Worm (Caenorhabditis elegans) whole organism, young adult: ENCODE data around the gene K08D12.4.

Experiments used
- D2030.7 ChIP-seq: fragments of 200-800 bp; sonication (Bioruptor generic); IDR thresholded peaks from 2 replicates; pipeline ENCODE4 v1.3.6; 2022; ENCODE audit warnings: missing genetic modification reagents, missing genetic modification characterization, missing compliant biosample characterization
- F22D6.2 ChIP-seq: sonication (generic microtip); optimal IDR thresholded peaks from 2 replicates; lab custom pipeline; 2016; ENCODE audit warnings: mild to moderate bottlenecking, missing genetic modification characterization, missing compliant biosample characterization
- F57C9.4 ChIP-seq: sonication (generic microtip); optimal IDR thresholded peaks from 2 replicates; lab custom pipeline; 2017; ENCODE audit warnings: mild to moderate bottlenecking, missing genetic modification characterization, missing compliant biosample characterization
- K11D2.4 ChIP-seq: fragments of 200-800 bp; sonication (Bioruptor generic); IDR thresholded peaks from 2 replicates; pipeline ENCODE4 v1.3.6; 2022; ENCODE audit warnings: missing genetic modification reagents, missing genetic modification characterization, missing compliant biosample characterization
- Y53G8AR.9 ChIP-seq: fragments of 200-800 bp; sonication (Bioruptor generic); conservative IDR thresholded peaks from 2 replicates; pipeline ENCODE4 v1.3.6; 2022; ENCODE audit warnings: missing genetic modification reagents, missing genetic modification characterization, missing compliant biosample characterization
- ZK185.1 ChIP-seq: sonication (generic microtip); optimal IDR thresholded peaks from 2 replicates; lab custom pipeline; 2016; ENCODE audit warnings: mild to moderate bottlenecking, missing genetic modification characterization, missing compliant biosample characterization; ENCODE audit not compliant: poor library complexity, severe bottlenecking
- akir-1 ChIP-seq: fragments of 200-800 bp; sonication (Bioruptor generic); optimal IDR thresholded peaks from 2 replicates; lab custom pipeline; 2018; ENCODE audit warnings: mild to moderate bottlenecking, missing genetic modification characterization, moderate library complexity, missing compliant biosample characterization
- aptf-3 ChIP-seq: fragments of 200-800 bp; sonication (Bioruptor generic); IDR thresholded peaks from 2 replicates; pipeline ENCODE4 v1.3.6; 2022; ENCODE audit warnings: missing genetic modification characterization, missing compliant biosample characterization
- attf-5 ChIP-seq: fragments of 200-800 bp; sonication (Bioruptor generic); optimal IDR thresholded peaks from 2 replicates; lab custom pipeline; 2018; ENCODE audit warnings: mild to moderate bottlenecking, missing genetic modification characterization, missing compliant biosample characterization
- cebp-1 ChIP-seq, 2 experiments: fragments of 200-800 bp in 1 of 2; sonication (Bioruptor generic) in 1 of 2; sonication (generic microtip) in 1 of 2; IDR thresholded peaks in 1 of 2; optimal IDR thresholded peaks in 1 of 2; 2 replicates each; pipeline versions ENCODE4 v1.3.6 to Lab custom; 2017 to 2022; ENCODE audit warnings: missing compliant biosample characterization in 2 of 2, missing genetic modification characterization in 2 of 2, mild to moderate bottlenecking in 1 of 2, missing genetic modification reagents in 1 of 2, moderate library complexity in 1 of 2
- ceh-100 ChIP-seq: fragments of 200-800 bp; sonication (Bioruptor generic); IDR thresholded peaks from 2 replicates; pipeline ENCODE4 v1.3.6; 2022; ENCODE audit warnings: missing genetic modification reagents, missing genetic modification characterization, missing compliant biosample characterization
- ceh-58 ChIP-seq: fragments of 200-800 bp; sonication (Bioruptor generic); IDR thresholded peaks from 2 replicates; pipeline ENCODE4 v1.3.6; 2022; ENCODE audit warnings: missing genetic modification characterization, missing compliant biosample characterization
- ceh-79 ChIP-seq: sonication (generic microtip); optimal IDR thresholded peaks from 2 replicates; lab custom pipeline; 2017; ENCODE audit warnings: mild to moderate bottlenecking, missing genetic modification characterization, missing compliant biosample characterization
- chd-7 ChIP-seq: sonication (generic microtip); optimal IDR thresholded peaks from 2 replicates; lab custom pipeline; 2016; ENCODE audit warnings: mild to moderate bottlenecking, missing genetic modification characterization, moderate library complexity, missing compliant biosample characterization
- die-1 ChIP-seq: sonication (generic microtip); optimal IDR thresholded peaks from 2 replicates; lab custom pipeline; 2016; ENCODE audit warnings: missing genotype, mild to moderate bottlenecking, missing genetic modification characterization, missing compliant biosample characterization
- dox-1 ChIP-seq: fragments of 200-800 bp; sonication (Bioruptor generic); IDR thresholded peaks from 2 replicates; pipeline ENCODE4 v1.3.6; 2022; ENCODE audit warnings: missing genetic modification reagents, missing genetic modification characterization, missing compliant biosample characterization
- egl-18 ChIP-seq: fragments of 200-800 bp; sonication (Bioruptor generic); IDR thresholded peaks from 2 replicates; pipeline ENCODE4 v1.3.6; 2022; ENCODE audit warnings: missing genetic modification reagents, missing genetic modification characterization, missing compliant biosample characterization
- egrh-3 ChIP-seq: fragments of 200-800 bp; sonication (Bioruptor generic); IDR thresholded peaks from 2 replicates; pipeline ENCODE4 v1.3.6; 2022; ENCODE audit warnings: missing genetic modification reagents, missing genetic modification characterization, missing compliant biosample characterization
- fkh-3 ChIP-seq: sonication (generic microtip); optimal IDR thresholded peaks from 2 replicates; lab custom pipeline; 2016; ENCODE audit warnings: mild to moderate bottlenecking, missing genetic modification characterization, missing compliant biosample characterization
- hlh-26 ChIP-seq: fragments of 200-800 bp; sonication (Bioruptor generic); conservative IDR thresholded peaks from 2 replicates; pipeline ENCODE4 v1.3.6; 2022; ENCODE audit warnings: missing genetic modification reagents, missing genetic modification characterization, missing compliant biosample characterization
- hsf-1 ChIP-seq: fragments of 200-800 bp; sonication (Bioruptor generic); IDR thresholded peaks from 2 replicates; pipeline ENCODE4 v1.3.6; 2022; ENCODE audit warnings: missing genetic modification reagents, missing genetic modification characterization, missing compliant biosample characterization
- let-607 ChIP-seq, 2 experiments: fragments of 200-800 bp in 1 of 2; sonication (Bioruptor generic) in 1 of 2; sonication (generic microtip) in 1 of 2; optimal IDR thresholded peaks; 2 replicates each; lab custom pipeline; 2016 to 2018; ENCODE audit warnings: mild to moderate bottlenecking in 2 of 2, missing compliant biosample characterization in 2 of 2, missing genetic modification characterization in 2 of 2, moderate library complexity in 2 of 2, missing genotype in 1 of 2
- lin-35 ChIP-seq, 3 experiments: fragments of 150-350 bp in 2 of 3; sonication (generic microtip) in 1 of 3; optimal IDR thresholded peaks; 2 replicates each; lab custom pipeline; 2014 to 2018; ENCODE audit warnings: missing biosample characterization in 3 of 3, missing genetic modification characterization in 3 of 3, missing genetic modification reagents in 3 of 3
- lin-40 ChIP-seq: sonication (generic microtip); optimal IDR thresholded peaks from 2 replicates; lab custom pipeline; 2016; ENCODE audit warnings: missing genetic modification characterization, mild to moderate bottlenecking, missing compliant biosample characterization, missing genotype, missing genetic modification reagents
- lir-1 ChIP-seq: fragments of 200-800 bp; sonication (Bioruptor generic); conservative IDR thresholded peaks from 2 replicates; pipeline ENCODE4 v1.3.6; 2022; ENCODE audit warnings: missing genetic modification reagents, missing genetic modification characterization, missing compliant biosample characterization
- madf-10 ChIP-seq: sonication (generic microtip); optimal IDR thresholded peaks from 2 replicates; lab custom pipeline; 2016; ENCODE audit warnings: mild to moderate bottlenecking, missing genetic modification characterization, missing compliant biosample characterization
- madf-6 ChIP-seq: fragments of 200-800 bp; sonication (Bioruptor generic); IDR thresholded peaks from 2 replicates; pipeline ENCODE4 v1.3.6; 2022; ENCODE audit warnings: missing genetic modification reagents, missing genetic modification characterization, missing compliant biosample characterization
- mxl-1 ChIP-seq: sonication (generic microtip); optimal IDR thresholded peaks from 2 replicates; lab custom pipeline; 2016; ENCODE audit warnings: missing genetic modification characterization, missing compliant biosample characterization
- nhr-80 ChIP-seq: sonication (generic microtip); optimal IDR thresholded peaks from 2 replicates; lab custom pipeline; 2016; ENCODE audit warnings: missing genetic modification characterization, missing compliant biosample characterization
- snpc-1.1 ChIP-seq: sonication (generic microtip); optimal IDR thresholded peaks from 2 replicates; lab custom pipeline; 2017; ENCODE audit warnings: missing genetic modification characterization, mild to moderate bottlenecking, missing compliant biosample characterization, antibody characterized with exemption, moderate library complexity, missing genotype, missing genetic modification reagents; ENCODE audit not compliant: insufficient read depth
- snpc-3.4 ChIP-seq: sonication (generic microtip); optimal IDR thresholded peaks from 2 replicates; lab custom pipeline; 2017; ENCODE audit warnings: missing genetic modification characterization, mild to moderate bottlenecking, missing compliant biosample characterization, antibody characterized with exemption, moderate library complexity, missing genotype, missing genetic modification reagents
- unc-130 ChIP-seq: sonication (generic microtip); optimal IDR thresholded peaks from 2 replicates; lab custom pipeline; 2016; ENCODE audit warnings: missing genetic modification reagents, missing genetic modification characterization, missing compliant biosample characterization
- unc-62 ChIP-seq: fragments of 150-350 bp; optimal IDR thresholded peaks from 2 replicates; lab custom pipeline; 2014; ENCODE audit warnings: missing biosample characterization, missing genetic modification reagents, missing genetic modification characterization
- zfh-2 ChIP-seq: fragments of 200-800 bp; sonication (Bioruptor generic); conservative IDR thresholded peaks from 2 replicates; pipeline ENCODE4 v1.3.6; 2022; ENCODE audit warnings: missing genetic modification reagents, missing genetic modification characterization, missing compliant biosample characterization
- ztf-25 ChIP-seq: fragments of 200-800 bp; sonication (Bioruptor generic); IDR thresholded peaks from 2 replicates; pipeline ENCODE4 v1.3.6; 2022; ENCODE audit warnings: missing genetic modification reagents, missing genetic modification characterization, missing compliant biosample characterization
- ztf-26 ChIP-seq: sonication (generic microtip); optimal IDR thresholded peaks from 2 replicates; lab custom pipeline; 2017; ENCODE audit warnings: missing genetic modification characterization, missing compliant biosample characterization

The K08D12.4 gene

ce11 chrIV:1745453-1746051 lies 38.5 kb downstream of the K08D12.4 start, which contains the start of the genes Y41D4A.6 and Y41D4A.4 (continued):
- TF ChIP-seq snpc-3.4 (peak; percentile 67), aptf-3 (GFP tag; lab: Robert Waterston, UW) (no peak), hlh-26 (GFP tag; lab: Robert Waterston, UW) (no peak), snpc-1.1 (tag; lab: Kevin White, UChicago) (no peak), ztf-25 (GFP tag; lab: Robert Waterston, UW) (peak; percentile 38; the same call in 1 of the 2 replicates), D2030.7 (GFP tag; lab: Robert Waterston, UW) (peak; percentile 89), zfh-2 (GFP tag; lab: Robert Waterston, UW) (no peak; the same call in 1 of the 2 replicates), attf-5 (GFP tag; lab: Kevin White, UChicago) (peak; percentile 91), hsf-1 (GFP tag; lab: Robert Waterston, UW) (peak; percentile 52; the same call in 1 of the 2 replicates), unc-62 (GFP tag; lab: Kevin White, UChicago) (no peak), dox-1 (peak; percentile 94), die-1 (tag; lab: Kevin White, UChicago) (peak; percentile 12), Y53G8AR.9 (GFP tag; lab: Robert Waterston, UW) (0 out of 2 replicates have a peak, but pooled peaks have one; percentile 17), egl-18 (no peak), F22D6.2 (no peak), mxl-1 (tag; lab: Kevin White, UChicago) (no peak), chd-7 (tag; lab: Kevin White, UChicago) (no peak), ceh-100 (GFP tag; lab: Robert Waterston, UW) (peak; percentile 99), ztf-26 (tag; lab: Kevin White, UChicago) (no peak), ceh-58 (no peak), lir-1 (GFP tag; lab: Robert Waterston, UW) (peak; percentile 56; the same call in 1 of the 2 replicates), lin-35 (GFP tag; optimal IDR thresholded peaks at IDR 0.05; lab: Kevin White, UChicago) (peak in 1 of 3 experiments; percentile 15), unc-130 (GFP tag; lab: Kevin White, UChicago) (peak; percentile 94), ZK185.1 (peak; percentile 56), nhr-80 (tag; lab: Kevin White, UChicago) (peak; percentile 65), let-607 (tag; optimal IDR thresholded peaks at IDR 0.05; lab: Kevin White, UChicago) (peak; percentile 39 to 83), akir-1 (no peak), fkh-3 (no peak), F57C9.4 (tag; lab: Kevin White, UChicago) (no peak), lin-40 (tag; lab: Kevin White, UChicago) (peak; percentile 61), ceh-79 (tag; lab: Kevin White, UChicago) (no peak)

- TF ChIP-seq snpc-3.4, result no peak
- 0 out of 2 replicates have a peak, but pooled peaks have one; percentile 27 for TF ChIP-seq K11D2.4 (GFP tag; lab: Robert Waterston, UW)
- peak; percentile 40; the same call in 1 of the 2 replicates for TF ChIP-seq madf-6 (GFP tag; lab: Robert Waterston, UW)
- TF ChIP-seq cebp-1 (GFP tag; IDR thresholded peaks at IDR 0.05; lab: Robert Waterston, UW), result no peak
- TF ChIP-seq cebp-1 (tag; optimal IDR thresholded peaks at IDR 0.05; lab: Kevin White, UChicago), result peak; percentile 28
- TF ChIP-seq egrh-3, result peak; percentile 38; the same call in 1 of the 2 replicates
- no peak for TF ChIP-seq madf-10 (tag; lab: Kevin White, UChicago)
Observed at ce11 chrIV:1751243-1751642, 44.1 kb downstream of the K08D12.4 start.
